Worm (Caenorhabditis elegans) whole organism, late embryonic: ENCODE results near the gene srw-23.

Source experiments
- C08G9.2 ChIP-seq: sonication (generic microtip); optimal IDR thresholded peaks from 2 replicates; lab custom pipeline; 2016; ENCODE audit warnings: mild to moderate bottlenecking, missing genetic modification characterization, moderate library complexity, missing compliant biosample characterization
- ceh-24 ChIP-seq: sonication (generic microtip); optimal IDR thresholded peaks from 2 replicates; lab custom pipeline; 2016; ENCODE audit warnings: mild to moderate bottlenecking, missing genetic modification characterization, missing compliant biosample characterization
- elt-2 ChIP-seq: sonication (generic microtip); optimal IDR thresholded peaks from 2 replicates; lab custom pipeline; 2016; ENCODE audit warnings: missing genetic modification reagents, missing genetic modification characterization, missing compliant biosample characterization
- ets-4 ChIP-seq: sonication (generic microtip); optimal IDR thresholded peaks from 2 replicates; lab custom pipeline; 2016; ENCODE audit warnings: missing genetic modification characterization, missing compliant biosample characterization
- hlh-30 ChIP-seq: sonication (generic microtip); optimal IDR thresholded peaks from 2 replicates; lab custom pipeline; 2017; ENCODE audit warnings: antibody characterized with exemption, missing genetic modification characterization, missing compliant biosample characterization; ENCODE audit not compliant: insufficient read depth
- nhr-11 ChIP-seq: fragments of 150-350 bp; optimal IDR thresholded peaks from 2 replicates; lab custom pipeline; 2014; ENCODE audit warnings: missing biosample characterization, missing genetic modification characterization
- sox-4 ChIP-seq: sonication (generic microtip); optimal IDR thresholded peaks from 2 replicates; lab custom pipeline; 2017; ENCODE audit warnings: mild to moderate bottlenecking, missing genetic modification characterization, inconsistent platforms, missing compliant biosample characterization
- unc-55 ChIP-seq: sonication (generic microtip); optimal IDR thresholded peaks from 2 replicates; lab custom pipeline; 2017; ENCODE audit warnings: missing biosample characterization, missing genetic modification reagents, missing genetic modification characterization

ce11 chrV:16842941-16843340 is 30.8 kb upstream of the srw-23 start, which contains the start of gene clec-25:
- TF ChIP-seq ceh-24 (no peak), elt-2 (tag; lab: Kevin White, UChicago) (no peak), sox-4 (tag; lab: Kevin White, UChicago) (no peak), nhr-11 (tag; lab: Kevin White, UChicago) (no peak), unc-55 (GFP tag; lab: Kevin White, UChicago) (no peak), C08G9.2 (tag; lab: Kevin White, UChicago) (no peak), ets-4 (tag; lab: Kevin White, UChicago) (no peak), hlh-30 (tag; lab: Kevin White, UChicago) (no peak)
